Worm (Caenorhabditis elegans) whole organism, L4 larva: ENCODE measurements around the gene F53H1.4.

Experiments
- fkh-10 ChIP-seq: fragments of 150-350 bp; optimal IDR thresholded peaks from 2 replicates; lab custom pipeline; 2014; ENCODE audit warnings: missing biosample characterization, missing genetic modification reagents, missing genetic modification characterization
- lim-7 ChIP-seq: fragments of 200-800 bp; sonication (Bioruptor generic); IDR thresholded peaks from 2 replicates; pipeline ENCODE4 v1.3.6; 2022; ENCODE audit warnings: missing genetic modification characterization, missing compliant biosample characterization
- lin-15B ChIP-seq: fragments of 150-350 bp; sonication (generic microtip); optimal IDR thresholded peaks from 3 replicates; lab custom pipeline; 2014; ENCODE audit warnings: missing biosample characterization, missing genetic modification characterization
- zip-11 ChIP-seq: fragments of 200-800 bp; sonication (Bioruptor generic); IDR thresholded peaks from 2 replicates; pipeline ENCODE4 v1.3.6; 2022; ENCODE audit warnings: missing genetic modification characterization, missing compliant biosample characterization

ce11 chrIV:1298984-1299383 is 11.0 kb upstream of the F53H1.4 start:
- TF ChIP-seq lin-15B (tag; lab: Kevin White, UChicago) (no peak), zip-11 (GFP tag; lab: Robert Waterston, UW) (no peak), fkh-10 (GFP tag; lab: Kevin White, UChicago) (no peak), lim-7 (no peak)
